Fruit fly (Drosophila melanogaster) whole organism, wandering third instar larva: ENCODE data around the gene amon.

Source experiments
- Abd-B ChIP-seq: fragments of >200 bp; optimal IDR thresholded peaks from 2 replicates; lab custom pipeline; 2017; ENCODE audit warnings: missing biosample characterization, missing genetic modification characterization
- fru ChIP-seq: fragments of 200-800 bp; sonication (Bioruptor generic); optimal IDR thresholded peaks from 3 replicates; lab custom pipeline; 2016; ENCODE audit warnings: missing biosample characterization, mild to moderate bottlenecking, missing genetic modification characterization
- h ChIP-seq: fragments of 200-800 bp; sonication (Bioruptor generic); optimal IDR thresholded peaks from 3 replicates; lab custom pipeline; 2016; ENCODE audit warnings: missing biosample characterization, mild to moderate bottlenecking, missing genetic modification characterization
- sage ChIP-seq: fragments of 200-800 bp; sonication (Bioruptor generic); optimal IDR thresholded peaks from 2 replicates; lab custom pipeline; 2016; ENCODE audit warnings: missing biosample characterization, mild to moderate bottlenecking, missing genetic modification characterization
- usp ChIP-seq: fragments of >200 bp; optimal IDR thresholded peaks from 2 replicates; lab custom pipeline; 2017; ENCODE audit warnings: missing biosample characterization, missing genetic modification characterization

dm6 chr3R:26728427-26728826, 14.5 kb upstream of the amon start, which contains the start of gene CG14245:
- TF ChIP-seq fru (GFP tag; lab: Kevin White, UChicago) (no peak), usp (no peak), Abd-B (GFP tag; lab: Kevin White, UChicago) (no peak), sage (no peak), h (GFP tag; lab: Kevin White, UChicago) (no peak)
